Worm (Caenorhabditis elegans) whole organism, young adult: ENCODE data around the gene sti-1.

Source experiments
- F22D6.2 ChIP-seq: sonication (generic microtip); optimal IDR thresholded peaks from 2 replicates; lab custom pipeline; 2016; ENCODE audit warnings: mild to moderate bottlenecking, missing genetic modification characterization, missing compliant biosample characterization
- aptf-3 ChIP-seq: fragments of 200-800 bp; sonication (Bioruptor generic); IDR thresholded peaks from 2 replicates; pipeline ENCODE4 v1.3.6; 2022; ENCODE audit warnings: missing genetic modification characterization, missing compliant biosample characterization
- ceh-27 ChIP-seq: fragments of 200-800 bp; sonication (Bioruptor generic); optimal IDR thresholded peaks from 2 replicates; lab custom pipeline; 2018; ENCODE audit warnings: mild to moderate bottlenecking, missing genetic modification characterization, moderate library complexity, missing compliant biosample characterization
- efl-1 ChIP-seq: fragments of 150-350 bp; optimal IDR thresholded peaks from 2 replicates; lab custom pipeline; 2014; ENCODE audit warnings: missing biosample characterization, missing genetic modification reagents, missing genetic modification characterization
- hmg-1.2 ChIP-seq: fragments of 200-800 bp; sonication (Bioruptor generic); IDR thresholded peaks from 2 replicates; pipeline ENCODE4 v1.3.6; 2022; ENCODE audit warnings: missing genetic modification reagents, missing genetic modification characterization, missing compliant biosample characterization
- lin-54 ChIP-seq: fragments of 200-800 bp; sonication (Bioruptor generic); optimal IDR thresholded peaks from 2 replicates; lab custom pipeline; 2018; ENCODE audit warnings: mild to moderate bottlenecking, missing genetic modification characterization, missing compliant biosample characterization
- madf-8 ChIP-seq: fragments of 200-800 bp; sonication (Bioruptor generic); conservative IDR thresholded peaks from 2 replicates; pipeline ENCODE4 v1.3.6; 2022; ENCODE audit warnings: missing genetic modification reagents, missing genetic modification characterization, missing compliant biosample characterization
- sea-2 ChIP-seq: fragments of 200-800 bp; sonication (Bioruptor generic); IDR thresholded peaks from 2 replicates; pipeline ENCODE4 v1.3.6; 2022; ENCODE audit warnings: missing genetic modification characterization, missing compliant biosample characterization
- unc-62 ChIP-seq: fragments of 150-350 bp; optimal IDR thresholded peaks from 2 replicates; lab custom pipeline; 2014; ENCODE audit warnings: missing biosample characterization, missing genetic modification reagents, missing genetic modification characterization
- xnd-1 ChIP-seq: sonication (generic microtip); optimal IDR thresholded peaks from 2 replicates; lab custom pipeline; 2016; ENCODE audit warnings: missing genotype, missing genetic modification reagents, missing genetic modification characterization, missing compliant biosample characterization
- ztf-18 ChIP-seq: sonication (generic microtip); optimal IDR thresholded peaks from 2 replicates; lab custom pipeline; 2016; ENCODE audit warnings: missing genotype, mild to moderate bottlenecking, missing genetic modification characterization, missing compliant biosample characterization
- ztf-28 ChIP-seq: fragments of 200-800 bp; sonication (Bioruptor generic); IDR thresholded peaks from 2 replicates; pipeline ENCODE4 v1.3.6; 2022; ENCODE audit warnings: missing genetic modification reagents, missing genetic modification characterization, missing compliant biosample characterization

DNA sequence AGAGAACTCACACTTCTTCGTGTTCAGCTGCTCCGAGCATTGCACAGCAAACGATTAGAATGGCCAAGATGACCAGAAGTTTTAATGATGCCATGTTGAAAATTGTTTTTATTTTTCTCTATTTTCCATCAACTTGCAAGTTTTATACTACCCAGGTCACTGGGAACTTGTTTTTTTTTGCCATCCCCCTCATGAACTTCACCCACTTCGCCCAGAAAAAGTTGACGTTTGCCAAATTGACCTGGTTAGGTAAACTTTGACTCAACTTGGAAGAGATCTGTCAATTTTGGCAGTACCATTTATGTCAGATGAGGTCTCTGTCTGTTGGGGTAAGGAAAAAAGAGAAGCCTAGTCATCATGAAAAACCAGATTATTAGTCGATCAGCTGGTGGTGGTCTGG is 39.8 kb downstream of the sti-1 start, which contains the start of gene R13D11.10:
- TF ChIP-seq lin-54 (GFP tag; lab: Kevin White, UChicago), result no peak
- no peak for TF ChIP-seq ztf-28 (GFP tag; lab: Robert Waterston, UW)
- TF ChIP-seq efl-1 (GFP tag; lab: Kevin White, UChicago), result no peak
- TF ChIP-seq aptf-3 (GFP tag; lab: Robert Waterston, UW), result no peak
- no peak for TF ChIP-seq hmg-1.2 (GFP tag; lab: Robert Waterston, UW)
- no peak for TF ChIP-seq xnd-1
- TF ChIP-seq sea-2 (GFP tag; lab: Robert Waterston, UW), result no peak
- no peak for TF ChIP-seq F22D6.2 (tag; lab: Kevin White, UChicago)
- TF ChIP-seq ztf-18 (tag; lab: Kevin White, UChicago), result no peak
- no peak for TF ChIP-seq unc-62 (GFP tag; lab: Kevin White, UChicago)
- no peak for TF ChIP-seq ceh-27 (GFP tag; lab: Kevin White, UChicago)
- no peak for TF ChIP-seq madf-8 (GFP tag; lab: Robert Waterston, UW)
